Worm (Caenorhabditis elegans) whole organism, L1 larva: ENCODE results near the gene ceh-53.

Experiments
- aly-2 ChIP-seq: fragments of 150-350 bp; optimal IDR thresholded peaks from 2 replicates; lab custom pipeline; 2014; ENCODE audit warnings: missing biosample characterization, missing genetic modification characterization
- blmp-1 ChIP-seq: fragments of 150-350 bp; optimal IDR thresholded peaks from 2 replicates; lab custom pipeline; 2014; ENCODE audit warnings: missing biosample characterization, missing genetic modification characterization
- lsy-2 ChIP-seq, 2 experiments: fragments of 150-350 bp; optimal IDR thresholded peaks; 2 replicates each; lab custom pipeline; 2014; ENCODE audit warnings: missing biosample characterization in 2 of 2, missing genetic modification characterization in 2 of 2

DNA sequence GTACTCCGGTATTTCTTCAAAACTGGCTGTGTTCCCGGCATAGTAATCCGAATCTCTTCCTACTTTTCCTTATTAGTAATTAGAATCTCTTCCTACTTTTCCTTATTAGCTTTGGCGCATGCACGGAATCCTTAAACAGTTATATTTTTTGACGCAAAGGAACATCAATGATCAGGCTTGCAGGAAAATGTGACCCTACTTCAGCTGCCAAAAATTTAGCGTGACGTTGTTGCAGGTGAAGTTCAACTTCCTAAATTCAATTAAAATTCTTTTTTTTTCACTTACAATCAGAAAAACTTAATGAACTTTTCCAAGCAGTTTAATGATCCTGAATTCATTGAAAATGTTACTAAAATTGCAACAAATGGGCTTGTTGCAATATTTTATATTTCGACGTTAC is 4.7 kb upstream of the ceh-53 start, which contains the start of gene srz-79:
- TF ChIP-seq lsy-2 (tag; optimal IDR thresholded peaks at IDR 0.05; lab: Kevin White, UChicago) (no peak), blmp-1 (tag; lab: Kevin White, UChicago) (no peak), aly-2 (tag; lab: Kevin White, UChicago) (no peak)
